Fruit fly (Drosophila melanogaster): ENCODE results near the gene mtDNA-helicase.

The mtDNA-helicase gene

DNA sequence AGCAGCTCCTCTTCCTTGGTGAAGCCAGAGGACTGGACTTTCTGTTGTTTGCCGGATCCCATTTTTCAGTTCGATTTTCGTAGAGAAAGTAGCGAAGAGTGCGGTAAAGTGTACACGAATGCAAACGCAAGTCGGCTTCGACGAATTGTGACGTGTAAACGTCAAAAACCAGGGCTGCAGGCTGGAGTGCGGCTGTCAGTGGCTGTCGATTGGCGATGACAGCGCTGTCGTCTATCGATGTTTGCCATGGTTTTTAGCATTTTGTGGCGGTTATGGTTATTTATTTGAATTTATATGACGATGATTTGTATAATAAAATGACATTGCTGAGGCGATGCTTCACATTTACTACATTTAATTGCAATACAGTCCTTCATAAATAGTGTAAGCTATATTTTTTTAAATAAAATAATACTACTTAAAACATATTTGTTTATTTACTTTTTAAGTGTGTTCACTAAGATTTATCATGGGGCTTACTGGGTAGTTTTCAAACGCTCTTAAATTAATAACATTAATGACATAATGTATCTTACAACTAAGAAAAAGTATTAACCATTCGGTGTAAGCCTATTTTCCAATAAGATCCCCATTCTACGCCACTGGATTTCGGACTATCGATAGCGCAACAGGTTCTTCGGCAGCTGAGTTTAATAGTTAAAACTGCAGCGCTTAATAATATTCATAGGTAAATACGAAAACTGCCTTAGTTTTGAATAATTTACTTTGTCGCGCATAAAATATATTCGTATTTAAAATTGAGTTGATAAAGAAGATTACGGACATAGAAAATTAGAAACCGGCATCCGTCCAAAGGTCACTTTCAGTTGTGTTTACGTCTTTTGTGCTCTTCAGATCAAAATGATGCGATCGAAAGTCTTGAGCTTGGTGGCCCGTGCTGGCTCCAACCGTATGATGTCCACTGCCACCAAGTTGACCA, 25.0 kb upstream of the mtDNA-helicase start, which contains the start of the genes CG5885 and CG4598 (continued):
- TF ChIP-seq ab (GFP tag; optimal IDR thresholded peaks at IDR 0.05) (no peak), pita (GFP tag; optimal IDR thresholded peaks at IDR 0.05) (no peak), CG17385 (GFP tag; optimal IDR thresholded peaks at IDR 0.05) (peak; percentile 64), ash1 (GFP tag; optimal IDR thresholded peaks at IDR 0.05) (no peak), CG9437 (GFP tag; optimal IDR thresholded peaks at IDR 0.05) (peak; percentile 53), CG10321 (GFP tag; IDR thresholded peaks at IDR 0.05) (no peak), CG9817 (tag; optimal IDR thresholded peaks at IDR 0.05) (peak; percentile 34), CG3847 (GFP tag; IDR thresholded peaks at IDR 0.05) (peak; percentile 59), CG10565 (GFP tag; optimal IDR thresholded peaks at IDR 0.05) (no peak), Chrac-16 (GFP tag; optimal IDR thresholded peaks at IDR 0.05) (peak; percentile 70), CG11093 (GFP tag; IDR thresholded peaks at IDR 0.05) (no peak), CG3995 (GFP tag; optimal IDR thresholded peaks at IDR 0.05) (no peak), CG15696 (tag; optimal IDR thresholded peaks at IDR 0.05) (peak; percentile 56), CG3407 (GFP tag; optimal IDR thresholded peaks at IDR 0.05) (peak; percentile 54), tap (tag; optimal IDR thresholded peaks at IDR 0.05) (peak; percentile 45), Hmr (GFP tag; optimal IDR thresholded peaks at IDR 0.05) (peak; percentile 75), CG5180 (GFP tag; optimal IDR thresholded peaks at IDR 0.05) (peak; percentile 48), ham (GFP tag; IDR thresholded peaks at IDR 0.05) (no peak), unc-4 (GFP tag; IDR thresholded peaks at IDR 0.05; ENCODE audit: partially characterized antibody) (peak; percentile 80), Trl (optimal IDR thresholded peaks at IDR 0.05) (no peak), Trl (GFP tag; optimal IDR thresholded peaks at IDR 0.05) (peak; percentile 21), CG15011 (GFP tag; optimal IDR thresholded peaks at IDR 0.05) (peak; percentile 18), CG12071 (GFP tag; optimal IDR thresholded peaks at IDR 0.05) (no peak), zfh1 (GFP tag; IDR thresholded peaks at IDR 0.05) (peak; percentile 69), Asciz (GFP tag; optimal IDR thresholded peaks at IDR 0.05) (peak; percentile 31), Nf-YC (tag; optimal IDR thresholded peaks at IDR 0.05) (peak; percentile 67), CG3838 (GFP tag; optimal IDR thresholded peaks at IDR 0.05) (peak; percentile 57), Mad (GFP tag; optimal IDR thresholded peaks at IDR 0.05) (peak; percentile 6), CG3726 (GFP tag; IDR thresholded peaks at IDR 0.05) (0 out of 3 replicates have a peak, but pooled peaks have one; percentile 45), prd (optimal IDR thresholded peaks at IDR 0.05) (no peak), prd (GFP tag; IDR thresholded peaks at IDR 0.05) (peak; percentile 54; the same call in 2 of the 3 replicates), ind (GFP tag; optimal IDR thresholded peaks at IDR 0.05) (peak; percentile 59), wdn (GFP tag; IDR thresholded peaks at IDR 0.05) (no peak), jigr1 (GFP tag; IDR thresholded peaks at IDR 0.05) (no peak), Sox100B (GFP tag; optimal IDR thresholded peaks at IDR 0.05) (peak; percentile 65), CG18011 (GFP tag; optimal IDR thresholded peaks at IDR 0.05) (peak; percentile 11), CG7372 (GFP tag; IDR thresholded peaks at IDR 0.05) (peak; percentile 47; the same call in 1 of the 2 replicates), Oli (tag; optimal IDR thresholded peaks at IDR 0.05) (peak; percentile 62)

Measured in whole organism, embryonic.